Fruit fly (Drosophila melanogaster): ENCODE measurements around the gene CG12104.

CG12104 gene

DNA sequence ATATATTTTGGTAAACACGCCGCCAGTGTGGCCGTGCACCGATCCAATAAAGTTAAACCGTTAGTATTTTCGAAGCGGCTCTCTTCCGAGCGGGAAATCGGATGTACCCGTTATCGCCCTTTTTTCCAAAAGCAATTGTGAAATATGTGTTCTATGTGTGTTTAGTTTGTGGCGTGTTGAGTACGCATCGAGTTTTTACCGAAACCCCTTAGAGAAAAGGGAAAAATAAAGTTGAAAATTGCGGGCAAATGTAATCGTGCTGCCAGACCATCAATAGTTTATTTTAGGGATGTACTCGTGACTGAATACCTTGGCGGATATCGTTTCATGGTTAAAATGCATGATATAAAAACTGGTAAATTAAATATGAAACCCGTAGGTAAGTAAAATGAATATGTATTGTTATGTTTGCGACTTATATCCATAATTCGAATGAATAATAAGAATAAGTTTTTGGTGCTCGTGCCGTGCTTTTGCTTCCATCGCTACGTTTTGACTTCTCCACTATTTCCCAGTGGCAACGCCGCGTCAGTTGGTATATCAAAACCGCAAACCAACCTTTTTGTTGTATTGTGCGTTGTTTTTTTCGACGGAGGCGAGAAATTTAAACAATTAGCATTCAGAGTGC lies 36.8 kb upstream of the CG12104 start, which contains the start of the genes Mettl2 and Bgb (continued):
- TF ChIP-seq CG17829 (tag; optimal IDR thresholded peaks at IDR 0.05) = peak; percentile 77
- TF ChIP-seq nerfin-2 (GFP tag; IDR thresholded peaks at IDR 0.05; ENCODE audit: partially characterized antibody) = no peak
- peak; percentile 56; the same call in 2 of the 3 replicates for TF ChIP-seq HLH4C (GFP tag; IDR thresholded peaks at IDR 0.05; ENCODE audit: partially characterized antibody)
- TF ChIP-seq cwo (GFP tag; optimal IDR thresholded peaks at IDR 0.05) = peak; percentile 53
- TF ChIP-seq CG8944 (GFP tag; optimal IDR thresholded peaks at IDR 0.05) = peak; percentile 73
- 0 out of 3 replicates have a peak, but pooled peaks have one; percentile 34 for TF ChIP-seq otp (GFP tag; IDR thresholded peaks at IDR 0.05)
- peak; percentile 86 for TF ChIP-seq tgo (GFP tag; IDR thresholded peaks at IDR 0.05)
- TF ChIP-seq Nf-YB (GFP tag; optimal IDR thresholded peaks at IDR 0.05) = peak; percentile 15
- TF ChIP-seq CG32772 (GFP tag; IDR thresholded peaks at IDR 0.05) = peak; percentile 86
- TF ChIP-seq BEAF-32 (GFP tag; optimal IDR thresholded peaks at IDR 0.05) = peak; percentile 89
- TF ChIP-seq fd102C (GFP tag; optimal IDR thresholded peaks at IDR 0.05) = no peak
- 0 out of 2 replicates have a peak, but pooled peaks have one; percentile 29 for TF ChIP-seq CG11696 (GFP tag; IDR thresholded peaks at IDR 0.05)
- TF ChIP-seq CG10209 (GFP tag; optimal IDR thresholded peaks at IDR 0.05) = peak; percentile 55
- TF ChIP-seq CG16779 (GFP tag; IDR thresholded peaks at IDR 0.05) = peak; percentile 68; the same call in 1 of the 2 replicates
- peak in 1 of 2 experiments; percentile 9 for TF ChIP-seq Trl (optimal IDR thresholded peaks at IDR 0.05)
- TF ChIP-seq Trl (GFP tag; optimal IDR thresholded peaks at IDR 0.05) = peak; percentile 83
- TF ChIP-seq CG11085 (GFP tag; IDR thresholded peaks at IDR 0.05) = peak; percentile 45; the same call in 1 of the 2 replicates
- TF ChIP-seq CG12299 (tag; optimal IDR thresholded peaks at IDR 0.05) = no peak
- TF ChIP-seq maf-S (GFP tag; optimal IDR thresholded peaks at IDR 0.05) = peak; percentile 80
- TF ChIP-seq CG11723 (GFP tag; optimal IDR thresholded peaks at IDR 0.05) = no peak
- no peak for TF ChIP-seq CG43689 (GFP tag; IDR thresholded peaks at IDR 0.05)
- TF ChIP-seq Nf-YA (GFP tag; IDR thresholded peaks at IDR 0.05) = no peak
- TF ChIP-seq dysf (GFP tag; IDR thresholded peaks at IDR 0.05) = peak; percentile 87
- no peak for TF ChIP-seq Hey (tag; optimal IDR thresholded peaks at IDR 0.05)
- TF ChIP-seq Awh (GFP tag; IDR thresholded peaks at IDR 0.05) = peak; percentile 25; the same call in 1 of the 2 replicates
- TF ChIP-seq CG13296 (GFP tag; optimal IDR thresholded peaks at IDR 0.05) = peak; percentile 13
- peak; percentile 53 for TF ChIP-seq HmgD (GFP tag; optimal IDR thresholded peaks at IDR 0.05)
- peak; percentile 62 for TF ChIP-seq CG8089 (GFP tag; optimal IDR thresholded peaks at IDR 0.05)
- no peak for TF ChIP-seq nau (GFP tag; optimal IDR thresholded peaks at IDR 0.05)
- TF ChIP-seq ssp (GFP tag; IDR thresholded peaks at IDR 0.05) = peak; percentile 75
- peak; percentile 66 for TF ChIP-seq Oli (tag; optimal IDR thresholded peaks at IDR 0.05)
- TF ChIP-seq CG8478 (optimal IDR thresholded peaks at IDR 0.05) = no peak
- TF ChIP-seq HHEX (GFP tag; optimal IDR thresholded peaks at IDR 0.05) = peak; percentile 32
- peak; percentile 84 for TF ChIP-seq CG7839 (tag; optimal IDR thresholded peaks at IDR 0.05)
- peak; percentile 49 for TF ChIP-seq ab (GFP tag; optimal IDR thresholded peaks at IDR 0.05)
- peak; percentile 66; the same call in 2 of the 3 replicates for TF ChIP-seq ci (GFP tag; IDR thresholded peaks at IDR 0.05)
- no peak for TF ChIP-seq CG4707 (GFP tag; optimal IDR thresholded peaks at IDR 0.05)
- peak; percentile 90 for TF ChIP-seq CG9215 (GFP tag; IDR thresholded peaks at IDR 0.05)
- peak; percentile 46; the same call in 1 of the 3 replicates for TF ChIP-seq C15 (GFP tag; IDR thresholded peaks at IDR 0.05)
- peak; percentile 84 for TF ChIP-seq CG4424 (GFP tag; optimal IDR thresholded peaks at IDR 0.05)
- TF ChIP-seq sob (GFP tag; IDR thresholded peaks at IDR 0.05) = peak; percentile 82
- peak; percentile 28 for TF ChIP-seq ERR (GFP tag; optimal IDR thresholded peaks at IDR 0.05)
- peak; percentile 85; the same call in 1 of the 2 replicates for TF ChIP-seq ranshi (GFP tag; IDR thresholded peaks at IDR 0.05)
- TF ChIP-seq CG34376 (GFP tag; optimal IDR thresholded peaks at IDR 0.05) = peak; percentile 48
- TF ChIP-seq ATbp (GFP tag; optimal IDR thresholded peaks at IDR 0.05) = no peak
- peak; percentile 23 for TF ChIP-seq NC2α (GFP tag; optimal IDR thresholded peaks at IDR 0.05)
- TF ChIP-seq CG6765 (GFP tag; optimal IDR thresholded peaks at IDR 0.05) = peak; percentile 34
- TF ChIP-seq CTCF (GFP tag; optimal IDR thresholded peaks at IDR 0.05) = no peak
- TF ChIP-seq dpn (GFP tag; optimal IDR thresholded peaks at IDR 0.05) = peak; percentile 79 to 81
- peak; percentile 84 for TF ChIP-seq pho (GFP tag; optimal IDR thresholded peaks at IDR 0.05)
- no peak for TF ChIP-seq CG15479 (GFP tag; optimal IDR thresholded peaks at IDR 0.05)
